Worm (Caenorhabditis elegans): ENCODE measurements around the gene asns-2.
A peak's percentile ranks its signal among the peaks of the same experiment; 100 is the strongest.

asns-2 gene

ce11 chrX:8741629-8742170 lies 9.0 kb downstream of the asns-2 start:
- no peak for TF ChIP-seq ceh-16 (tag; optimal IDR thresholded peaks at IDR 0.05)
- no peak for TF ChIP-seq zag-1 (tag; optimal IDR thresholded peaks at IDR 0.05)
- TF ChIP-seq skn-1 (tag; optimal IDR thresholded peaks at IDR 0.05), result no peak
- TF ChIP-seq ztf-4 (tag; optimal IDR thresholded peaks at IDR 0.05), result no peak
- no peak for TF ChIP-seq fos-1 (tag; optimal IDR thresholded peaks at IDR 0.05)
- no peak for TF ChIP-seq unc-62 (GFP tag; optimal IDR thresholded peaks at IDR 0.05)
- TF ChIP-seq ztf-11 (tag; optimal IDR thresholded peaks at IDR 0.05), result no peak
- TF ChIP-seq pqm-1 (tag; optimal IDR thresholded peaks at IDR 0.05), result no peak
- TF ChIP-seq nfya-1 (tag; optimal IDR thresholded peaks at IDR 0.05; ENCODE audit: insufficient read depth), result no peak
- TF ChIP-seq R02D3.7 (tag; optimal IDR thresholded peaks at IDR 0.05), result no peak
- no peak for TF ChIP-seq fkh-2 (tag; optimal IDR thresholded peaks at IDR 0.05)
- no peak for TF ChIP-seq mdl-1 (tag; optimal IDR thresholded peaks at IDR 0.05)
- no peak for TF ChIP-seq nhr-67 (tag; optimal IDR thresholded peaks at IDR 0.05)
- no peak for TF ChIP-seq fkh-10 (GFP tag; optimal IDR thresholded peaks at IDR 0.05)
- no peak for TF ChIP-seq lsy-12 (tag; optimal IDR thresholded peaks at IDR 0.05)
- no peak for TF ChIP-seq nhr-28 (tag; optimal IDR thresholded peaks at IDR 0.05)

DNA sequence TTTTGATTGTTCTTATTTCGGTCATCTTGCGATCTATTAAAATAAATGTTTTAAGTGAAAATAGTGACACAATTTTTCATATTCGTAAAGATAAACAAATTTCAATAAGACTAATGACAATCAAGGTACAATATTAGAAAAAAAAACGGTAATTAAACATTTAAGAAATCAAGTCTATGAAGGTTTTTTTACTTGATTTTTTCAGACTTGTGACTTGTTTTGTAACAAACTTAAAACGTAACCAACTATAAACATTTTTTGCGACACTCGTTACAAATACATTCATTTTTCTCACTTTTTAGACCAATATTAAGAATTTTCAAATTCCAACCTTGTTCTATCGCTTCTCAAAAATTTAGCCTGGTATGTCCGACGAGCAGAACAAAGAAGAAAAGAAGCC lies 11.4 kb downstream of the asns-2 start, which contains the start of gene M02D8.2:
TSS of gene M02D8.2 (plus strand) at position 301 of the 400 bp plus-strand sequence.
- TF ChIP-seq jun-1 (tag; optimal IDR thresholded peaks at IDR 0.05) (no peak), ceh-28 (tag; optimal IDR thresholded peaks at IDR 0.05) (no peak)

ce11 chrX:8737801-8738200 lies 12.9 kb downstream of the asns-2 start:
- TF ChIP-seq ceh-9 (tag; optimal IDR thresholded peaks at IDR 0.05) (no peak), nhr-11 (tag; optimal IDR thresholded peaks at IDR 0.05) (no peak), nhr-77 (tag; optimal IDR thresholded peaks at IDR 0.05) (no peak), nfya-1 (tag; optimal IDR thresholded peaks at IDR 0.05; ENCODE audit: insufficient read depth) (no peak), lsy-12 (tag; optimal IDR thresholded peaks at IDR 0.05) (no peak), jun-1 (tag; optimal IDR thresholded peaks at IDR 0.05) (no peak), skn-1 (tag; optimal IDR thresholded peaks at IDR 0.05) (no peak), unc-39 (tag; optimal IDR thresholded peaks at IDR 0.05) (no peak), zag-1 (tag; optimal IDR thresholded peaks at IDR 0.05) (no peak), nhr-67 (tag; optimal IDR thresholded peaks at IDR 0.05) (no peak), hmg-11 (tag; optimal IDR thresholded peaks at IDR 0.05) (no peak), mdl-1 (tag; optimal IDR thresholded peaks at IDR 0.05) (no peak), ztf-11 (tag; optimal IDR thresholded peaks at IDR 0.05) (no peak)

DNA sequence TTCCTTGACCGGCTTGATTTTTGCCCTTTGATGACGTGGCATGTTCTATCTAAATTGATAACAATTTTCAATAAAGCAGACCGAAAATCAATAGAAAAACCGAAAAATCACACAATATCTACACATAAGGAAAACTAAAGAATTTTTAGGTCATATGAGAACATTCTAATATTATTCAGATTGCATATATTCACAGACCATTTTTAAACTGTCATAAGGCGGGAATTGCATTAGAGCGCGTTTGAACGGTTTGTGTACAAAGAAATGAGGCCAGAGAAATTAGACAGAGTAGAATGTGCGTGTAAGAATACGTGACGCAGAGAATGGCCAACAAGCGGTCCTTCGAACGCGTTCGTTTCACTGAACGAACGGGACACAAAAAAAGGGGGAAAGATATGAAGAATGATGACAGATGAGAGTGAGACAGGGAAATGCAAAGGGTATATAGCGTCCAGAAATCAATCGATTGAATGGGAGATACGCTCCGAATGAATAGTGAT lies 13.7 kb downstream of the asns-2 start, which contains the start of gene M02D8.3:
TSS of gene M02D8.3 (minus strand) at position 51 of the 500 bp plus-strand sequence.
- peak; percentile 22 for TF ChIP-seq lin-15B (tag; optimal IDR thresholded peaks at IDR 0.05)
- TF ChIP-seq ztf-11 (tag; optimal IDR thresholded peaks at IDR 0.05), result no peak
- TF ChIP-seq daf-12 (tag; optimal IDR thresholded peaks at IDR 0.05), result no peak
- no peak for TF ChIP-seq nhr-77 (tag; optimal IDR thresholded peaks at IDR 0.05)
- TF ChIP-seq ceh-9 (tag; optimal IDR thresholded peaks at IDR 0.05), result no peak
- TF ChIP-seq snpc-4 (tag; optimal IDR thresholded peaks at IDR 0.05), result peak; percentile 38
- peak; percentile 88 for TF ChIP-seq pha-4 (tag; optimal IDR thresholded peaks at IDR 0.05)
- TF ChIP-seq aly-2 (tag; optimal IDR thresholded peaks at IDR 0.05), result no peak
- TF ChIP-seq nhr-23 (tag; optimal IDR thresholded peaks at IDR 0.05), result peak; percentile 87
- TF ChIP-seq skn-1 (tag; optimal IDR thresholded peaks at IDR 0.05), result peak; percentile 20
- no peak for TF ChIP-seq nhr-67 (tag; optimal IDR thresholded peaks at IDR 0.05)
- TF ChIP-seq hmg-11 (tag; optimal IDR thresholded peaks at IDR 0.05), result peak; percentile 37
- TF ChIP-seq fkh-2 (tag; optimal IDR thresholded peaks at IDR 0.05), result no peak
- no peak for TF ChIP-seq ceh-82 (tag; optimal IDR thresholded peaks at IDR 0.05)
- no peak for TF ChIP-seq ceh-16 (tag; optimal IDR thresholded peaks at IDR 0.05)
- TF ChIP-seq elt-3 (tag; optimal IDR thresholded peaks at IDR 0.05), result no peak
- no peak for TF ChIP-seq eor-1 (tag; optimal IDR thresholded peaks at IDR 0.05)
- TF ChIP-seq lin-39 (tag; optimal IDR thresholded peaks at IDR 0.05), result no peak
- peak; percentile 8 for TF ChIP-seq elt-2 (tag; optimal IDR thresholded peaks at IDR 0.05)
- peak; percentile 50 for TF ChIP-seq nfya-1 (tag; optimal IDR thresholded peaks at IDR 0.05; ENCODE audit: insufficient read depth)
- TF ChIP-seq ZK546.5 (tag; optimal IDR thresholded peaks at IDR 0.05), result no peak
- no peak for TF ChIP-seq zag-1 (tag; optimal IDR thresholded peaks at IDR 0.05)
- no peak for TF ChIP-seq unc-39 (tag; optimal IDR thresholded peaks at IDR 0.05)
- TF ChIP-seq nhr-25 (tag; optimal IDR thresholded peaks at IDR 0.05), result peak; percentile 83
- TF ChIP-seq fos-1 (tag; optimal IDR thresholded peaks at IDR 0.05), result no peak
- no peak for TF ChIP-seq ztf-4 (tag; optimal IDR thresholded peaks at IDR 0.05)
- peak; percentile 17 for TF ChIP-seq egl-5 (tag; optimal IDR thresholded peaks at IDR 0.05)

All from whole organism, L3 larva.